Fruit fly (Drosophila melanogaster): ENCODE measurements around the gene Toll-9.

- TF ChIP-seq psq (optimal IDR thresholded peaks at IDR 0.05) (no peak), insv (optimal IDR thresholded peaks at IDR 0.05) (no peak), Myc (optimal IDR thresholded peaks at IDR 0.05) (no peak)
Observed at dm6 chr3L:20353149-20353548, 13.4 kb downstream of the Toll-9 start, which contains the start of gene CG5618.

Data from Kc167 (cell line).